Worm (Caenorhabditis elegans): Measurements from ENCODE around the gene F48G7.5.

ce11 chrV:620987-621386 lies 1.7 kb downstream of the F48G7.5 start:
- no peak for TF ChIP-seq him-1 (tag; optimal IDR thresholded peaks at IDR 0.05)
- TF ChIP-seq dao-5 (tag; optimal IDR thresholded peaks at IDR 0.05) = no peak
- TF ChIP-seq W03F9.2 (tag; optimal IDR thresholded peaks at IDR 0.05) = no peak
